Worm (Caenorhabditis elegans): ENCODE measurements around the gene mig-22.

DNA sequence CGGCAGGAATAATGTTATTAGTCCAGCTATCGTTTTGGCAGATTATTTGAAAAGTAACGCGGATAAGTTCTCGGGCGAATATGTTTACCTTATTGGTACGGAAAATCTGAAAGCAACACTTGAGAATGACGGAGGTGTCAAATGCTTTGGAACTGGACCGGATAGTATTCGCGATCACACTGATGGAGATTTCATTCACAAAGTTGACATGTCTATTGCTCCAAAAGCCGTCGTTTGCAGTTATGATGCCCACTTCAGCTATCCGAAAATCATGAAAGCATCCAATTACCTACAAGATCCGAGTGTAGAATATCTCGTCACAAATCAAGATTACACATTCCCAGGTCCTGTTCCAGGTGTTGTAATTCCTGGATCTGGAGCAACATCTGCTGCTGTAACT, 6.2 kb upstream of the mig-22 start:
- no peak for TF ChIP-seq nhr-237 (tag; optimal IDR thresholded peaks at IDR 0.05)
- TF ChIP-seq unc-62 (GFP tag; optimal IDR thresholded peaks at IDR 0.05): no peak
- TF ChIP-seq swsn-7 (tag; optimal IDR thresholded peaks at IDR 0.05): no peak

Data from whole organism, L1 larva.